Worm (Caenorhabditis elegans) whole organism, young adult: ENCODE data around the gene ptp-4A2.

ENCODE experiments used
- B0019.2 ChIP-seq: fragments of 200-800 bp; sonication (Bioruptor generic); conservative IDR thresholded peaks from 2 replicates; pipeline ENCODE4 v1.3.6; 2022; ENCODE audit warnings: missing genetic modification reagents, missing genetic modification characterization, missing compliant biosample characterization
- B0261.1 ChIP-seq: sonication (generic microtip); optimal IDR thresholded peaks from 2 replicates; lab custom pipeline; 2016; ENCODE audit warnings: mild to moderate bottlenecking, missing genetic modification characterization, moderate library complexity, missing compliant biosample characterization
- B0336.3 ChIP-seq: fragments of 200-800 bp; sonication (Bioruptor generic); IDR thresholded peaks from 2 replicates; pipeline ENCODE4 v1.3.6; 2022; ENCODE audit warnings: missing genetic modification characterization, missing compliant biosample characterization
- C06A6.2 ChIP-seq: fragments of 200-800 bp; sonication (Bioruptor generic); conservative IDR thresholded peaks from 2 replicates; pipeline ENCODE4 v1.3.6; 2022; ENCODE audit warnings: missing genetic modification characterization, missing compliant biosample characterization
- C17E4.6 ChIP-seq: fragments of 200-800 bp; sonication (Bioruptor generic); IDR thresholded peaks from 2 replicates; pipeline ENCODE4 v1.3.6; 2022; ENCODE audit warnings: missing genetic modification reagents, missing genetic modification characterization, missing compliant biosample characterization
- F10E7.11 ChIP-seq: sonication (generic microtip); optimal IDR thresholded peaks from 2 replicates; lab custom pipeline; 2017; ENCODE audit warnings: mild to moderate bottlenecking, missing genetic modification characterization, moderate library complexity, missing compliant biosample characterization
- F39B2.1 ChIP-seq: fragments of 200-800 bp; sonication (Bioruptor generic); IDR thresholded peaks from 2 replicates; pipeline ENCODE4 v1.3.6; 2022; ENCODE audit warnings: missing genetic modification reagents, missing genetic modification characterization, missing compliant biosample characterization
- Y53G8AR.9 ChIP-seq: fragments of 200-800 bp; sonication (Bioruptor generic); conservative IDR thresholded peaks from 2 replicates; pipeline ENCODE4 v1.3.6; 2022; ENCODE audit warnings: missing genetic modification reagents, missing genetic modification characterization, missing compliant biosample characterization
- ZK185.1 ChIP-seq: sonication (generic microtip); optimal IDR thresholded peaks from 2 replicates; lab custom pipeline; 2016; ENCODE audit warnings: mild to moderate bottlenecking, missing genetic modification characterization, missing compliant biosample characterization; ENCODE audit not compliant: poor library complexity, severe bottlenecking
- akir-1 ChIP-seq: fragments of 200-800 bp; sonication (Bioruptor generic); optimal IDR thresholded peaks from 2 replicates; lab custom pipeline; 2018; ENCODE audit warnings: mild to moderate bottlenecking, missing genetic modification characterization, moderate library complexity, missing compliant biosample characterization
- aptf-3 ChIP-seq: fragments of 200-800 bp; sonication (Bioruptor generic); IDR thresholded peaks from 2 replicates; pipeline ENCODE4 v1.3.6; 2022; ENCODE audit warnings: missing genetic modification characterization, missing compliant biosample characterization
- attf-5 ChIP-seq: fragments of 200-800 bp; sonication (Bioruptor generic); optimal IDR thresholded peaks from 2 replicates; lab custom pipeline; 2018; ENCODE audit warnings: mild to moderate bottlenecking, missing genetic modification characterization, missing compliant biosample characterization
- attf-6 ChIP-seq: fragments of 200-800 bp; sonication (Bioruptor generic); IDR thresholded peaks from 2 replicates; pipeline ENCODE4 v1.3.6; 2022; ENCODE audit warnings: missing genetic modification reagents, missing genetic modification characterization, missing compliant biosample characterization
- bed-2 ChIP-seq: fragments of 200-800 bp; sonication (Bioruptor generic); IDR thresholded peaks from 2 replicates; pipeline ENCODE4 v1.3.6; 2022; ENCODE audit warnings: missing genetic modification reagents, missing genetic modification characterization, missing compliant biosample characterization
- ccch-3 ChIP-seq: fragments of 200-800 bp; sonication (Bioruptor generic); optimal IDR thresholded peaks from 2 replicates; lab custom pipeline; 2018; ENCODE audit warnings: mild to moderate bottlenecking, missing genetic modification characterization, missing compliant biosample characterization
- ceh-27 ChIP-seq: fragments of 200-800 bp; sonication (Bioruptor generic); optimal IDR thresholded peaks from 2 replicates; lab custom pipeline; 2018; ENCODE audit warnings: mild to moderate bottlenecking, missing genetic modification characterization, moderate library complexity, missing compliant biosample characterization
- ceh-79 ChIP-seq: sonication (generic microtip); optimal IDR thresholded peaks from 2 replicates; lab custom pipeline; 2017; ENCODE audit warnings: mild to moderate bottlenecking, missing genetic modification characterization, missing compliant biosample characterization
- dox-1 ChIP-seq: fragments of 200-800 bp; sonication (Bioruptor generic); IDR thresholded peaks from 2 replicates; pipeline ENCODE4 v1.3.6; 2022; ENCODE audit warnings: missing genetic modification reagents, missing genetic modification characterization, missing compliant biosample characterization
- egl-44 ChIP-seq: fragments of 200-800 bp; sonication (Bioruptor generic); IDR thresholded peaks from 2 replicates; pipeline ENCODE4 v1.3.6; 2022; ENCODE audit warnings: missing genetic modification reagents, missing genetic modification characterization, missing compliant biosample characterization
- fkh-3 ChIP-seq: sonication (generic microtip); optimal IDR thresholded peaks from 2 replicates; lab custom pipeline; 2016; ENCODE audit warnings: mild to moderate bottlenecking, missing genetic modification characterization, missing compliant biosample characterization
- him-1 ChIP-seq: sonication (generic microtip); optimal IDR thresholded peaks from 2 replicates; lab custom pipeline; 2016; ENCODE audit warnings: missing genotype, missing genetic modification reagents, missing genetic modification characterization, missing compliant biosample characterization
- hlh-12 ChIP-seq: sonication (generic microtip); optimal IDR thresholded peaks from 2 replicates; lab custom pipeline; 2016; ENCODE audit warnings: missing genetic modification characterization, missing compliant biosample characterization
- hlh-26 ChIP-seq: fragments of 200-800 bp; sonication (Bioruptor generic); conservative IDR thresholded peaks from 2 replicates; pipeline ENCODE4 v1.3.6; 2022; ENCODE audit warnings: missing genetic modification reagents, missing genetic modification characterization, missing compliant biosample characterization
- let-607 ChIP-seq, 2 experiments: fragments of 200-800 bp in 1 of 2; sonication (Bioruptor generic) in 1 of 2; sonication (generic microtip) in 1 of 2; optimal IDR thresholded peaks; 2 replicates each; lab custom pipeline; 2016 to 2018; ENCODE audit warnings: mild to moderate bottlenecking in 2 of 2, missing compliant biosample characterization in 2 of 2, missing genetic modification characterization in 2 of 2, moderate library complexity in 2 of 2, missing genotype in 1 of 2
- lin-26 ChIP-seq: fragments of 200-800 bp; sonication (Bioruptor generic); IDR thresholded peaks from 2 replicates; pipeline ENCODE4 v1.3.6; 2022; ENCODE audit warnings: missing genetic modification reagents, missing genetic modification characterization, missing compliant biosample characterization
- lin-40 ChIP-seq: sonication (generic microtip); optimal IDR thresholded peaks from 2 replicates; lab custom pipeline; 2016; ENCODE audit warnings: missing genetic modification characterization, mild to moderate bottlenecking, missing compliant biosample characterization, missing genotype, missing genetic modification reagents
- lin-54 ChIP-seq: fragments of 200-800 bp; sonication (Bioruptor generic); optimal IDR thresholded peaks from 2 replicates; lab custom pipeline; 2018; ENCODE audit warnings: mild to moderate bottlenecking, missing genetic modification characterization, missing compliant biosample characterization
- lir-1 ChIP-seq: fragments of 200-800 bp; sonication (Bioruptor generic); conservative IDR thresholded peaks from 2 replicates; pipeline ENCODE4 v1.3.6; 2022; ENCODE audit warnings: missing genetic modification reagents, missing genetic modification characterization, missing compliant biosample characterization
- madf-10 ChIP-seq: sonication (generic microtip); optimal IDR thresholded peaks from 2 replicates; lab custom pipeline; 2016; ENCODE audit warnings: mild to moderate bottlenecking, missing genetic modification characterization, missing compliant biosample characterization
- mcd-1 ChIP-seq: fragments of 200-800 bp; sonication (Bioruptor generic); IDR thresholded peaks from 2 replicates; pipeline ENCODE4 v1.3.6; 2022; ENCODE audit warnings: missing genetic modification reagents, missing genetic modification characterization, missing compliant biosample characterization
- nhr-120 ChIP-seq: fragments of 200-800 bp; sonication (Bioruptor generic); IDR thresholded peaks from 2 replicates; pipeline ENCODE4 v1.3.6; 2022; ENCODE audit warnings: missing genetic modification characterization, missing compliant biosample characterization
- nhr-179 ChIP-seq: sonication (generic microtip); optimal IDR thresholded peaks from 2 replicates; lab custom pipeline; 2016; ENCODE audit warnings: mild to moderate bottlenecking, missing genetic modification characterization, missing compliant biosample characterization
- pbrm-1 ChIP-seq: fragments of 200-800 bp; sonication (Bioruptor generic); IDR thresholded peaks from 2 replicates; pipeline ENCODE4 v1.3.6; 2022; ENCODE audit warnings: missing genetic modification reagents, missing genetic modification characterization, missing compliant biosample characterization
- rec-8 ChIP-seq, 2 experiments: sonication (generic microtip); optimal IDR thresholded peaks; 2 replicates each; lab custom pipeline; 2016; ENCODE audit warnings: mild to moderate bottlenecking in 2 of 2, missing genetic modification characterization in 2 of 2, missing genetic modification reagents in 2 of 2, missing genotype in 2 of 2, missing biosample characterization in 1 of 2, missing compliant biosample characterization in 1 of 2, moderate library complexity in 1 of 2
- rpc-1 ChIP-seq, 2 experiments: fragments of 150-350 bp in 1 of 2; sonication (generic microtip) in 1 of 2; optimal IDR thresholded peaks; 2 replicates each; lab custom pipeline; 2014 to 2018; ENCODE audit warnings: missing biosample characterization in 1 of 2, missing genetic modification characterization in 1 of 2, missing genetic modification reagents in 1 of 2, missing genotype in 1 of 2
- sdz-38 ChIP-seq: sonication (generic microtip); optimal IDR thresholded peaks from 2 replicates; lab custom pipeline; 2016; ENCODE audit warnings: missing genotype, missing genetic modification characterization, missing compliant biosample characterization
- snpc-1.1 ChIP-seq: sonication (generic microtip); optimal IDR thresholded peaks from 2 replicates; lab custom pipeline; 2017; ENCODE audit warnings: missing genetic modification characterization, mild to moderate bottlenecking, missing compliant biosample characterization, antibody characterized with exemption, moderate library complexity, missing genotype, missing genetic modification reagents; ENCODE audit not compliant: insufficient read depth
- somi-1 ChIP-seq: fragments of 200-800 bp; sonication (Bioruptor generic); optimal IDR thresholded peaks from 2 replicates; lab custom pipeline; 2018; ENCODE audit warnings: mild to moderate bottlenecking, missing genetic modification characterization, missing compliant biosample characterization
- sptf-2 ChIP-seq: fragments of 200-800 bp; sonication (Bioruptor generic); optimal IDR thresholded peaks from 2 replicates; lab custom pipeline; 2018; ENCODE audit warnings: mild to moderate bottlenecking, missing genetic modification characterization, missing compliant biosample characterization
- tbp1 ChIP-seq: fragments of 200-800 bp; sonication (Bioruptor generic); optimal IDR thresholded peaks from 2 replicates; lab custom pipeline; 2018; ENCODE audit warnings: mild to moderate bottlenecking, missing genetic modification characterization, missing compliant biosample characterization
- tlf-1 ChIP-seq: fragments of 200-800 bp; sonication (Bioruptor generic); optimal IDR thresholded peaks from 2 replicates; lab custom pipeline; 2018; ENCODE audit warnings: mild to moderate bottlenecking, missing genetic modification characterization, missing compliant biosample characterization
- xnd-1 ChIP-seq: sonication (generic microtip); optimal IDR thresholded peaks from 2 replicates; lab custom pipeline; 2016; ENCODE audit warnings: missing genotype, missing genetic modification reagents, missing genetic modification characterization, missing compliant biosample characterization
- ztf-28 ChIP-seq: fragments of 200-800 bp; sonication (Bioruptor generic); IDR thresholded peaks from 2 replicates; pipeline ENCODE4 v1.3.6; 2022; ENCODE audit warnings: missing genetic modification reagents, missing genetic modification characterization, missing compliant biosample characterization

The ptp-4A2 gene

ce11 chrX:3937884-3938283, 5.2 kb downstream of the ptp-4A2 start:
- TF ChIP-seq attf-6, result no peak
- TF ChIP-seq sdz-38, result no peak
- TF ChIP-seq xnd-1 (tag; lab: Kevin White, UChicago), result no peak
- TF ChIP-seq F10E7.11, result no peak
- TF ChIP-seq tbp1 (GFP tag; lab: Kevin White, UChicago), result no peak
- no peak for TF ChIP-seq B0261.1 (tag; lab: Kevin White, UChicago)
- no peak for TF ChIP-seq ceh-27
- no peak for TF ChIP-seq rpc-1 (optimal IDR thresholded peaks at IDR 0.05; lab: Kevin White, UChicago)
- TF ChIP-seq rpc-1 (tag; optimal IDR thresholded peaks at IDR 0.05; lab: Kevin White, UChicago), result no peak
- TF ChIP-seq Y53G8AR.9 (GFP tag; lab: Robert Waterston, UW), result no peak
- TF ChIP-seq fkh-3 (tag; lab: Kevin White, UChicago), result no peak
- TF ChIP-seq, all 124 proteins: peak for 0

- no peak for TF ChIP-seq bed-2 (GFP tag; lab: Robert Waterston, UW)
- no peak for TF ChIP-seq snpc-1.1 (tag; lab: Kevin White, UChicago)
- no peak for TF ChIP-seq madf-10 (tag; lab: Kevin White, UChicago)
- no peak for TF ChIP-seq akir-1 (GFP tag; lab: Kevin White, UChicago)
- no peak for TF ChIP-seq sptf-2 (GFP tag; lab: Kevin White, UChicago)
- no peak for TF ChIP-seq C06A6.2 (GFP tag; lab: Robert Waterston, UW)
- TF ChIP-seq hlh-26, result no peak
- TF ChIP-seq nhr-120, result no peak
- no peak for TF ChIP-seq ztf-28 (GFP tag; lab: Robert Waterston, UW)
- TF ChIP-seq lin-54 (GFP tag; lab: Kevin White, UChicago), result no peak
These were observed 5.6 kb downstream of the ptp-4A2 start for ce11 chrX:3937483-3937882.

ce11 chrX:3932694-3933093, 10.4 kb downstream of the ptp-4A2 start:
- no peak for TF ChIP-seq pbrm-1 (GFP tag; lab: Robert Waterston, UW)
- no peak for TF ChIP-seq dox-1 (GFP tag; lab: Robert Waterston, UW)
- no peak for TF ChIP-seq ceh-79 (tag; lab: Kevin White, UChicago)
- no peak for TF ChIP-seq him-1 (tag; lab: Kevin White, UChicago)
- no peak for TF ChIP-seq mcd-1 (GFP tag; lab: Robert Waterston, UW)
- TF ChIP-seq ZK185.1 (tag; lab: Kevin White, UChicago), result no peak
- no peak for TF ChIP-seq somi-1 (GFP tag; lab: Kevin White, UChicago)
- TF ChIP-seq let-607 (tag; optimal IDR thresholded peaks at IDR 0.05; lab: Kevin White, UChicago), result no peak
- TF ChIP-seq hlh-12 (tag; lab: Kevin White, UChicago), result no peak
- TF ChIP-seq B0336.3, result no peak
- TF ChIP-seq attf-5, result no peak
- no peak for TF ChIP-seq bed-2 (GFP tag; lab: Robert Waterston, UW)
- no peak for TF ChIP-seq egl-44

DNA sequence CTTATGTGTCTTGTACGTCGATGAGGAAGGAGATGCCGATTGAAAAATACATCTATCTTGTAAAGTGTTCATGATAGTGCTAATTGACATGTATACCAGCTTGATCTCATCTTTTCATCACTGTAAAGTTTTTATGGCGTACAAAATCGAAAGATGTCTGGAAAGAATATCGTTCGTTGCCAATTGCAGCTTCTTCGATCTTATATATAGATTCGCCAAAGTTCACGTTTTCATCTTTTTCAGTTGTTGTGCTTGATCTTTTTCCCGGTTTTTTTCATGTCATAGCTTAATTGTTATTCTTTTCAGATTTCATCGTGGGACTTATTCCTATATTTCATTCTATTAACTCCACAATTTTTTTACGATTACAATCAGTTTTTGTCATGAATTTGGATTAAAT, 11.8 kb downstream of the ptp-4A2 start, which contains the start of gene adt-3:
TSS of gene adt-3 (plus strand) at position 301 of the 400 bp plus-strand sequence.
- TF ChIP-seq C17E4.6 (GFP tag; lab: Robert Waterston, UW) (no peak), akir-1 (GFP tag; lab: Kevin White, UChicago) (no peak)

- no peak for TF ChIP-seq lir-1 (GFP tag; lab: Robert Waterston, UW)
- TF ChIP-seq attf-5, result no peak
- no peak for TF ChIP-seq lin-26 (GFP tag; lab: Robert Waterston, UW)
- TF ChIP-seq B0019.2 (GFP tag; lab: Robert Waterston, UW), result no peak
- TF ChIP-seq tlf-1 (GFP tag; lab: Kevin White, UChicago), result no peak
- no peak for TF ChIP-seq aptf-3 (GFP tag; lab: Robert Waterston, UW)
- TF ChIP-seq rec-8 (tag; optimal IDR thresholded peaks at IDR 0.05; lab: Kevin White, UChicago), result no peak
- no peak for TF ChIP-seq lin-40 (tag; lab: Kevin White, UChicago)
- TF ChIP-seq nhr-179 (tag; lab: Kevin White, UChicago), result no peak
- no peak for TF ChIP-seq ccch-3 (GFP tag; lab: Kevin White, UChicago)
- TF ChIP-seq F39B2.1 (GFP tag; lab: Robert Waterston, UW), result no peak
- TF ChIP-seq Y53G8AR.9 (GFP tag; lab: Robert Waterston, UW), result no peak
These were observed 17.3 kb downstream of the ptp-4A2 start, which contains the start of gene T22B2.1 for ce11 chrX:3925776-3926175. Gene T22B2.1, plus strand, starts transcription at chrX:3926076.
